Worm (Caenorhabditis elegans) whole organism, L1 larva: Measurements from ENCODE around the gene C15B12.4.
A peak's percentile ranks its signal among the peaks of the same experiment; 100 is the strongest.

Experiments used
- C34B4.2 ChIP-seq: sonication (generic microtip); optimal IDR thresholded peaks from 2 replicates; lab custom pipeline; 2017; ENCODE audit warnings: mild to moderate bottlenecking, missing genetic modification characterization, missing compliant biosample characterization
- blmp-1 ChIP-seq: fragments of 150-350 bp; optimal IDR thresholded peaks from 2 replicates; lab custom pipeline; 2014; ENCODE audit warnings: missing biosample characterization, missing genetic modification characterization
- dpl-1 ChIP-seq, 3 experiments: fragments of 150-350 bp in 2 of 3; sonication (generic microtip) in 1 of 3; optimal IDR thresholded peaks; 2 replicates each; lab custom pipeline; 2014 to 2017; ENCODE audit warnings: missing biosample characterization in 3 of 3, missing genetic modification characterization in 3 of 3, missing genetic modification reagents in 3 of 3
- fkh-10 ChIP-seq: sonication (generic microtip); optimal IDR thresholded peaks from 2 replicates; lab custom pipeline; 2017; ENCODE audit warnings: missing biosample characterization, missing genetic modification reagents, missing genetic modification characterization
- mdl-1 ChIP-seq, 2 experiments: fragments of 150-350 bp; optimal IDR thresholded peaks; 2 replicates each; lab custom pipeline; 2014 to 2017; ENCODE audit warnings: missing biosample characterization in 2 of 2, missing genetic modification characterization in 2 of 2, inconsistent platforms in 1 of 2
- mep-1 ChIP-seq: fragments of 150-350 bp; optimal IDR thresholded peaks from 2 replicates; lab custom pipeline; 2014; ENCODE audit warnings: missing biosample characterization, missing genetic modification characterization
- nhr-12 ChIP-seq: sonication (generic microtip); optimal IDR thresholded peaks from 2 replicates; lab custom pipeline; 2017; ENCODE audit warnings: missing biosample characterization, missing genetic modification characterization
- pax-3 ChIP-seq: fragments of 200-800 bp; sonication (Bioruptor generic); optimal IDR thresholded peaks from 2 replicates; lab custom pipeline; 2018; ENCODE audit warnings: mild to moderate bottlenecking, missing genetic modification characterization, moderate library complexity, missing compliant biosample characterization
- snu-23 ChIP-seq: sonication (generic microtip); optimal IDR thresholded peaks from 2 replicates; lab custom pipeline; 2016; ENCODE audit warnings: missing genetic modification characterization, missing compliant biosample characterization
- sox-4 ChIP-seq: sonication (generic microtip); optimal IDR thresholded peaks from 2 replicates; lab custom pipeline; 2016; ENCODE audit warnings: missing genetic modification characterization, missing compliant biosample characterization
- zag-1 ChIP-seq: fragments of 150-350 bp; optimal IDR thresholded peaks from 2 replicates; lab custom pipeline; 2014; ENCODE audit warnings: missing biosample characterization, missing genetic modification characterization

DNA sequence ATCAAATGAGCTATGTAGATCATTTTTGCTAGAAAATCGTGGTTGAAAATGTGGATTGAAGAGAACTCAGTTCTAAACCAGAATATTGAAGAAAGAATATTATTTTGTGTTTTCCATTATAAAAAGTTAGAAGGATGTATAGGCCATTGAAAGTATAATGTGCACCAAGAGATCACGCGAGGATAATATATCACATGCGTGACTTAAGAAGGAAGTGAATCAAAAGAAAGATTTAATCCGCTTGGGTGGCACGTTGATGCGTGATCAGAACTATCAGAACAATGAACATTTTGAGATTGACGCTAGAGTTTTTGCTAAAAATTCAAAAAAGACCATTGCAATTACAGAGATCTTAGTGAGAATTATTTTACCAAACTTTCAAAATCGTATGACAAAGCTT is 37.7 kb downstream of the C15B12.4 start:
- TF ChIP-seq blmp-1 (tag; lab: Kevin White, UChicago) = no peak
- TF ChIP-seq sox-4 (tag; lab: Kevin White, UChicago) = no peak
- peak; percentile 27 for TF ChIP-seq pax-3 (tag; lab: Kevin White, UChicago)
- TF ChIP-seq zag-1 (tag; lab: Kevin White, UChicago) = no peak
- no peak for TF ChIP-seq snu-23 (GFP tag; lab: Kevin White, UChicago)
- no peak for TF ChIP-seq dpl-1 (GFP tag; optimal IDR thresholded peaks at IDR 0.05; lab: Kevin White, UChicago)
- TF ChIP-seq fkh-10 = no peak
- no peak for TF ChIP-seq mdl-1 (tag; optimal IDR thresholded peaks at IDR 0.05; lab: Kevin White, UChicago)
- TF ChIP-seq nhr-12 (tag; lab: Kevin White, UChicago) = no peak
- no peak for TF ChIP-seq C34B4.2 (tag; lab: Kevin White, UChicago)
- no peak for TF ChIP-seq mep-1 (tag; lab: Kevin White, UChicago)
